Worm (Caenorhabditis elegans) whole organism, L4 larva: Measurements from ENCODE around the gene tag-314.

Source experiments
- F37D6.2 ChIP-seq: sonication (generic microtip); optimal IDR thresholded peaks from 2 replicates; lab custom pipeline; 2016; ENCODE audit warnings: mild to moderate bottlenecking, missing genetic modification characterization, missing compliant biosample characterization
- F44E2.7 ChIP-seq: fragments of 200-800 bp; sonication (Bioruptor generic); IDR thresholded peaks from 2 replicates; pipeline ENCODE4 v2.1.2; 2022; ENCODE audit warnings: missing genetic modification characterization, missing compliant biosample characterization
- F49E8.2 ChIP-seq: sonication (generic microtip); optimal IDR thresholded peaks from 2 replicates; lab custom pipeline; 2016; ENCODE audit warnings: missing compliant biosample characterization, mild to moderate bottlenecking, missing genetic modification characterization, borderline replicate concordance
- T20F7.1 ChIP-seq: fragments of 200-800 bp; sonication (Bioruptor generic); optimal IDR thresholded peaks from 2 replicates; lab custom pipeline; 2018; ENCODE audit warnings: mild to moderate bottlenecking, missing genetic modification characterization, missing compliant biosample characterization
- Y105C5A.15 ChIP-seq: fragments of 200-800 bp; sonication (Bioruptor generic); IDR thresholded peaks from 2 replicates; pipeline ENCODE4 v1.3.6; 2022; ENCODE audit warnings: missing genetic modification characterization, missing compliant biosample characterization
- ZK546.5 ChIP-seq, 2 experiments: sonication (generic microtip); optimal IDR thresholded peaks; 2 replicates each; lab custom pipeline; 2017; ENCODE audit warnings: missing biosample characterization in 2 of 2, missing genetic modification characterization in 2 of 2
- aha-1 ChIP-seq: fragments of 150-350 bp; peaks from one replicate; lab custom pipeline; 2014; ENCODE audit warnings: missing biosample characterization, missing genetic modification characterization
- aly-2 ChIP-seq: sonication (generic microtip); optimal IDR thresholded peaks from 2 replicates; lab custom pipeline; 2018; ENCODE audit warnings: missing biosample characterization, missing genetic modification characterization
- ama-1 ChIP-seq: fragments of 150-350 bp; optimal IDR thresholded peaks from 2 replicates; lab custom pipeline; 2014; ENCODE audit warnings: inconsistent platforms, mixed read lengths
- ceh-20 ChIP-seq: fragments of 200-800 bp; sonication (Bioruptor generic); IDR thresholded peaks from 2 replicates; pipeline ENCODE4 v1.3.6; 2022; ENCODE audit warnings: missing genetic modification reagents, missing genetic modification characterization, missing compliant biosample characterization
- ceh-28 ChIP-seq: fragments of 150-350 bp; optimal IDR thresholded peaks from 2 replicates; lab custom pipeline; 2014; ENCODE audit warnings: missing biosample characterization, missing genetic modification reagents, missing genetic modification characterization
- ceh-32 ChIP-seq: sonication (generic microtip); optimal IDR thresholded peaks from 2 replicates; lab custom pipeline; 2016; ENCODE audit warnings: mild to moderate bottlenecking, missing genetic modification characterization, missing compliant biosample characterization; ENCODE audit not compliant: poor library complexity
- ceh-44 ChIP-seq: fragments of 200-800 bp; sonication (Bioruptor generic); IDR thresholded peaks from 2 replicates; pipeline ENCODE4 v1.3.6; 2022; ENCODE audit warnings: missing genetic modification reagents, missing genetic modification characterization, missing compliant biosample characterization
- ceh-82 ChIP-seq: sonication (generic microtip); optimal IDR thresholded peaks from 2 replicates; lab custom pipeline; 2017; ENCODE audit warnings: missing biosample characterization, missing genetic modification characterization
- ces-1 ChIP-seq: fragments of 150-350 bp; sonication (generic microtip); optimal IDR thresholded peaks from 4 replicates; lab custom pipeline; 2014; ENCODE audit warnings: missing biosample characterization, missing genetic modification reagents, missing genetic modification characterization
- cey-2 ChIP-seq: sonication (generic microtip); optimal IDR thresholded peaks from 3 replicates; lab custom pipeline; 2017; ENCODE audit warnings: missing genetic modification characterization, mild to moderate bottlenecking, missing compliant biosample characterization, antibody characterized with exemption, borderline replicate concordance; ENCODE audit not compliant: insufficient read depth
- daf-16 ChIP-seq, 3 experiments: sonication (generic microtip); optimal IDR thresholded peaks; 2 replicates each; lab custom pipeline; 2016 to 2017; ENCODE audit warnings: missing genetic modification characterization in 3 of 3, missing genetic modification reagents in 3 of 3, mild to moderate bottlenecking in 2 of 3, missing compliant biosample characterization in 2 of 3, missing biosample characterization in 1 of 3, moderate library complexity in 1 of 3
- dmd-8 ChIP-seq: fragments of 200-800 bp; sonication (Bioruptor generic); IDR thresholded peaks from 2 replicates; pipeline ENCODE4 v1.3.6; 2022; ENCODE audit warnings: missing genetic modification characterization, missing compliant biosample characterization
- dmd-9 ChIP-seq: fragments of 200-800 bp; sonication (Bioruptor generic); IDR thresholded peaks from 2 replicates; pipeline ENCODE4 v1.3.6; 2022; ENCODE audit warnings: missing genetic modification reagents, missing genetic modification characterization, missing compliant biosample characterization
- egl-27 ChIP-seq: sonication (generic microtip); optimal IDR thresholded peaks from 3 replicates; lab custom pipeline; 2017; ENCODE audit warnings: missing biosample characterization, missing genetic modification reagents, missing genetic modification characterization
- egl-43 ChIP-seq: fragments of 200-800 bp; sonication (Bioruptor generic); IDR thresholded peaks from 2 replicates; pipeline ENCODE4 v1.3.6; 2022; ENCODE audit warnings: missing genetic modification reagents, missing genetic modification characterization, missing compliant biosample characterization
- fos-1 ChIP-seq: fragments of 150-350 bp; optimal IDR thresholded peaks from 2 replicates; lab custom pipeline; 2014; ENCODE audit warnings: missing biosample characterization, missing genetic modification characterization
- gei-8 ChIP-seq: fragments of 200-800 bp; sonication (Bioruptor generic); optimal IDR thresholded peaks from 2 replicates; lab custom pipeline; 2018; ENCODE audit warnings: mild to moderate bottlenecking, missing genetic modification characterization, missing compliant biosample characterization
- hlh-11 ChIP-seq: fragments of 200-800 bp; sonication (Bioruptor generic); optimal IDR thresholded peaks from 2 replicates; lab custom pipeline; 2018; ENCODE audit warnings: mild to moderate bottlenecking, missing genetic modification characterization, missing compliant biosample characterization
- hlh-30 ChIP-seq: sonication (generic microtip); optimal IDR thresholded peaks from 2 replicates; lab custom pipeline; 2017; ENCODE audit warnings: antibody characterized with exemption, mild to moderate bottlenecking, missing genetic modification characterization, missing compliant biosample characterization; ENCODE audit not compliant: insufficient read depth
- jun-1 ChIP-seq: fragments of 150-350 bp; optimal IDR thresholded peaks from 2 replicates; lab custom pipeline; 2014; ENCODE audit warnings: missing biosample characterization, missing genetic modification reagents, missing genetic modification characterization
- lin-1 ChIP-seq: fragments of 200-800 bp; sonication (Bioruptor generic); IDR thresholded peaks from 2 replicates; pipeline ENCODE4 v1.3.6; 2022; ENCODE audit warnings: missing genetic modification reagents, missing genetic modification characterization, missing compliant biosample characterization
- lin-38 ChIP-seq: fragments of 200-800 bp; sonication (Bioruptor generic); IDR thresholded peaks from 2 replicates; pipeline ENCODE4 v1.3.6; 2022; ENCODE audit warnings: missing genetic modification reagents, missing genetic modification characterization, missing compliant biosample characterization
- lir-3 ChIP-seq: sonication (generic microtip); optimal IDR thresholded peaks from 2 replicates; lab custom pipeline; 2016; ENCODE audit warnings: mild to moderate bottlenecking, missing genetic modification characterization, missing compliant biosample characterization
- lsy-2 ChIP-seq, 2 experiments: fragments of 150-350 bp in 1 of 2; sonication (generic microtip) in 1 of 2; optimal IDR thresholded peaks; 2 replicates each; lab custom pipeline; 2014 to 2017; ENCODE audit warnings: missing biosample characterization in 2 of 2, missing genetic modification characterization in 2 of 2
- mes-2 ChIP-seq: sonication (generic microtip); optimal IDR thresholded peaks from 2 replicates; lab custom pipeline; 2016; ENCODE audit warnings: missing genotype, mild to moderate bottlenecking, missing genetic modification characterization, missing compliant biosample characterization; ENCODE audit not compliant: poor library complexity, severe bottlenecking
- mxl-3 ChIP-seq: fragments of 200-800 bp; sonication (Bioruptor generic); optimal IDR thresholded peaks from 2 replicates; lab custom pipeline; 2018; ENCODE audit warnings: mild to moderate bottlenecking, missing genetic modification characterization, missing compliant biosample characterization
- nhr-41 ChIP-seq: fragments of 200-800 bp; sonication (Bioruptor generic); IDR thresholded peaks from 2 replicates; pipeline ENCODE4 v1.3.6; 2022; ENCODE audit warnings: missing genetic modification reagents, missing genetic modification characterization, missing compliant biosample characterization
- nhr-42 ChIP-seq: fragments of 200-800 bp; sonication (Bioruptor generic); IDR thresholded peaks from 2 replicates; pipeline ENCODE4 v1.3.6; 2022; ENCODE audit warnings: missing genetic modification characterization, missing compliant biosample characterization
- nhr-6 ChIP-seq: fragments of 150-350 bp; optimal IDR thresholded peaks from 2 replicates; lab custom pipeline; 2014; ENCODE audit warnings: missing biosample characterization, missing genetic modification characterization
- nhr-77 ChIP-seq: fragments of 150-350 bp; optimal IDR thresholded peaks from 2 replicates; lab custom pipeline; 2014; ENCODE audit warnings: missing biosample characterization, missing genetic modification characterization
- saeg-2 ChIP-seq: fragments of 200-800 bp; sonication (Bioruptor generic); IDR thresholded peaks from 2 replicates; pipeline ENCODE4 v1.3.6; 2022; ENCODE audit warnings: missing genetic modification reagents, missing genetic modification characterization, missing compliant biosample characterization
- sdz-12 ChIP-seq: fragments of 200-800 bp; sonication (Bioruptor generic); optimal IDR thresholded peaks from 2 replicates; lab custom pipeline; 2018; ENCODE audit warnings: mild to moderate bottlenecking, missing genetic modification characterization, missing compliant biosample characterization
- spr-3 ChIP-seq: fragments of 200-800 bp; sonication (Bioruptor generic); optimal IDR thresholded peaks from 2 replicates; lab custom pipeline; 2018; ENCODE audit warnings: mild to moderate bottlenecking, missing genetic modification characterization, missing compliant biosample characterization
- tag-97 ChIP-seq: fragments of 200-800 bp; sonication (Bioruptor generic); IDR thresholded peaks from 2 replicates; pipeline ENCODE4 v1.3.6; 2022; ENCODE audit warnings: missing genetic modification characterization, missing compliant biosample characterization
- tra-1 ChIP-seq: fragments of 200-800 bp; sonication (Bioruptor generic); IDR thresholded peaks from 2 replicates; pipeline ENCODE4 v1.3.6; 2022; ENCODE audit warnings: missing genetic modification reagents, missing genetic modification characterization, missing compliant biosample characterization
- unc-130 ChIP-seq: sonication (generic microtip); optimal IDR thresholded peaks from 2 replicates; lab custom pipeline; 2016; ENCODE audit warnings: missing genetic modification reagents, missing genetic modification characterization, missing compliant biosample characterization
- unc-39 ChIP-seq: sonication (generic microtip); optimal IDR thresholded peaks from 2 replicates; lab custom pipeline; 2017; ENCODE audit warnings: missing biosample characterization, missing genetic modification characterization
- zag-1 ChIP-seq: fragments of 150-350 bp; optimal IDR thresholded peaks from 2 replicates; lab custom pipeline; 2014; ENCODE audit warnings: missing biosample characterization, missing genetic modification characterization
- zfp-2 ChIP-seq: sonication (generic microtip); optimal IDR thresholded peaks from 2 replicates; lab custom pipeline; 2016; ENCODE audit warnings: mild to moderate bottlenecking, missing genetic modification characterization, missing compliant biosample characterization
- ztf-11 ChIP-seq: fragments of 150-350 bp; optimal IDR thresholded peaks from 2 replicates; lab custom pipeline; 2014; ENCODE audit warnings: missing biosample characterization, missing genetic modification characterization
- ztf-7 ChIP-seq: fragments of 150-350 bp; optimal IDR thresholded peaks from 2 replicates; lab custom pipeline; 2014; ENCODE audit warnings: missing biosample characterization, missing genetic modification characterization

tag-314 gene

DNA sequence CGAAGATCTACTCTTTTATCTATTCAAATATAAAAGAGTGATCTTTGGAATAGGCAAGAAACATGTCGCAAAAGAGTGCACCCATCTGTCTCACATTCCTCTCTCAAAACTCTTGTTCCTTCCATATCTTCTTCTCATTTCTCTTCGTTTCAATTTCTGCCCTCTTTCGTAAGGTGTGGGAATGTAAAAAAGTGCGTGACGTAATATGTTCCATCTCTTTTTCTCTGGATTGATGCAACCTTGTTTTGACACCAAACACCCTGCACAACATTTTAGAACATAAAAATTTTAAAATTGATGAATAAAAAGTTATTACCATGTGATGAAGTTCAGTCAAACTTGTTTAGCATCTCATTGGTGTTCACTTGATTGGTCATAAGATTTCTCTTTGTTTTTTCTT is 38.6 kb upstream of the tag-314 start:
- TF ChIP-seq daf-16 (GFP tag; optimal IDR thresholded peaks at IDR 0.05; lab: Kevin White, UChicago) (no peak), daf-16 (tag; optimal IDR thresholded peaks at IDR 0.05; lab: Kevin White, UChicago) (peak; percentile 15), ceh-32 (tag; lab: Kevin White, UChicago) (no peak), mxl-3 (no peak), mes-2 (peak; percentile 2), F44E2.7 (no peak), ZK546.5 (tag; optimal IDR thresholded peaks at IDR 0.05; lab: Kevin White, UChicago) (no peak), egl-27 (tag; lab: Kevin White, UChicago) (no peak), hlh-30 (tag; lab: Kevin White, UChicago) (peak; percentile 71), ceh-28 (tag; lab: Kevin White, UChicago) (no peak), sdz-12 (GFP tag; lab: Kevin White, UChicago) (no peak), ama-1 (lab: Kevin White, UChicago) (peak; percentile 58)

- TF ChIP-seq dmd-8 (GFP tag; lab: Robert Waterston, UW) (0 out of 2 replicates have a peak, but pooled peaks have one; percentile 39), saeg-2 (peak; percentile 55; the same call in 1 of the 2 replicates), tag-97 (GFP tag; lab: Robert Waterston, UW) (no peak), aly-2 (tag; lab: Kevin White, UChicago) (no peak), lir-3 (no peak), gei-8 (GFP tag; lab: Kevin White, UChicago) (peak; percentile 80), F44E2.7 (no peak), daf-16 (GFP tag; optimal IDR thresholded peaks at IDR 0.05; lab: Kevin White, UChicago) (peak in 1 of 2 experiments; percentile 5), daf-16 (tag; optimal IDR thresholded peaks at IDR 0.05; lab: Kevin White, UChicago) (peak; percentile 69), dmd-9 (GFP tag; lab: Robert Waterston, UW) (peak; percentile 57; the same call in 1 of the 2 replicates), nhr-77 (tag; lab: Kevin White, UChicago) (peak; percentile 89), zag-1 (tag; lab: Kevin White, UChicago) (no peak), unc-130 (GFP tag; lab: Kevin White, UChicago) (no peak), hlh-11 (peak; percentile 97), zfp-2 (tag; lab: Kevin White, UChicago) (peak; percentile 2), egl-43 (GFP tag; lab: Robert Waterston, UW) (no peak), ztf-11 (no peak), nhr-41 (GFP tag; lab: Robert Waterston, UW) (0 out of 2 replicates have a peak, but pooled peaks have one; percentile 34), tra-1 (peak; percentile 83), nhr-6 (tag; lab: Kevin White, UChicago) (peak; percentile 96), mxl-3 (peak; percentile 92), T20F7.1 (GFP tag; lab: Kevin White, UChicago) (peak; percentile 54), lsy-2 (tag; optimal IDR thresholded peaks at IDR 0.05; lab: Kevin White, UChicago) (peak; percentile 89 to 95), ZK546.5 (tag; optimal IDR thresholded peaks at IDR 0.05; lab: Kevin White, UChicago) (peak in 1 of 2 experiments; percentile 41), F37D6.2 (tag; lab: Kevin White, UChicago) (peak; percentile 79), ceh-44 (no peak), cey-2 (tag; lab: Kevin White, UChicago) (peak; percentile 89), jun-1 (tag; lab: Kevin White, UChicago) (peak; percentile 86), egl-27 (tag; lab: Kevin White, UChicago) (peak; percentile 14), nhr-42 (peak; percentile 52; the same call in 1 of the 2 replicates), lin-38 (GFP tag; lab: Robert Waterston, UW) (peak; percentile 59), Y105C5A.15 (GFP tag; lab: Robert Waterston, UW) (no peak), ztf-7 (tag; lab: Kevin White, UChicago) (peak; percentile 76), ceh-20 (GFP tag; lab: Robert Waterston, UW) (peak; percentile 88), unc-39 (peak; percentile 27), fos-1 (tag; lab: Kevin White, UChicago) (peak; percentile 13), aha-1 (peak; percentile 100), spr-3 (GFP tag; lab: Kevin White, UChicago) (peak; percentile 23), ceh-82 (no peak), ces-1 (GFP tag; lab: Kevin White, UChicago) (peak; percentile 37), F49E8.2 (tag; lab: Kevin White, UChicago) (no peak), lin-1 (GFP tag; lab: Robert Waterston, UW) (peak; percentile 74; the same call in 1 of the 2 replicates), ceh-32 (tag; lab: Kevin White, UChicago) (no peak)
Measured at ce11 chrV:10466607-10467092, 38.1 kb upstream of the tag-314 start.
